Fruit fly (Drosophila melanogaster) whole organism, pupa: ENCODE results near the gene nenya.

Experiments
- CG12605 ChIP-seq: fragments of 200-800 bp; sonication (Bioruptor generic); IDR thresholded peaks from 2 replicates; pipeline ENCODE4 v1.3.6; 2022; ENCODE audit warnings: missing biosample characterization, missing genetic modification characterization
- CG15710 ChIP-seq: fragments of 200-800 bp; sonication (Bioruptor generic); optimal IDR thresholded peaks from 2 replicates; lab custom pipeline; 2018; ENCODE audit warnings: missing biosample characterization, mild to moderate bottlenecking, missing genetic modification characterization, moderate library complexity
- CG34367 ChIP-seq: fragments of 200-800 bp; sonication (Bioruptor generic); optimal IDR thresholded peaks from 2 replicates; lab custom pipeline; 2018; ENCODE audit warnings: missing biosample characterization, mild to moderate bottlenecking, missing genetic modification characterization
- Ets98B ChIP-seq: fragments of 200-800 bp; sonication (Bioruptor generic); IDR thresholded peaks from 2 replicates; pipeline ENCODE4 v1.3.6; 2022; ENCODE audit warnings: missing biosample characterization, missing genetic modification characterization
- Pif1B ChIP-seq: fragments of 200-800 bp; sonication (Bioruptor generic); optimal IDR thresholded peaks from 3 replicates; lab custom pipeline; 2016; ENCODE audit warnings: missing biosample characterization, missing genetic modification characterization
- fd96Ca ChIP-seq: fragments of 200-800 bp; sonication (Bioruptor generic); IDR thresholded peaks from 3 replicates; pipeline ENCODE4 v1.3.6; 2022; ENCODE audit warnings: missing biosample characterization, missing genetic modification characterization

- TF ChIP-seq Pif1B (GFP tag; lab: Kevin White, UChicago), result no peak
- TF ChIP-seq Ets98B, result no peak
- TF ChIP-seq fd96Ca, result no peak
- TF ChIP-seq CG34367, result no peak
- TF ChIP-seq CG15710 (tag; lab: Kevin White, UChicago), result no peak
- no peak for TF ChIP-seq CG12605 (GFP tag; lab: Robert Waterston, UW)
These were observed 8.6 kb downstream of the nenya start, which contains the start of gene Boh1 for dm6 chr3R:27919385-27919789.
